Worm (Caenorhabditis elegans) whole organism, early embryonic: ENCODE results near the gene Y62H9A.1.

ENCODE experiments used
- B0310.2 ChIP-seq: sonication (generic microtip); optimal IDR thresholded peaks from 2 replicates; lab custom pipeline; 2016; ENCODE audit warnings: mild to moderate bottlenecking, missing genetic modification characterization, missing compliant biosample characterization
- F13C5.2 ChIP-seq: sonication (generic microtip); optimal IDR thresholded peaks from 2 replicates; lab custom pipeline; 2017; ENCODE audit warnings: mild to moderate bottlenecking, missing genetic modification characterization, inconsistent platforms, missing compliant biosample characterization
- aly-1 ChIP-seq: sonication (generic microtip); optimal IDR thresholded peaks from 2 replicates; lab custom pipeline; 2016; ENCODE audit warnings: missing genetic modification characterization, missing compliant biosample characterization
- ama-1 ChIP-seq: fragments of 150-350 bp; optimal IDR thresholded peaks from 2 replicates; lab custom pipeline; 2014
- ceh-13 ChIP-seq: fragments of 200-800 bp; sonication (Bioruptor generic); optimal IDR thresholded peaks from 2 replicates; lab custom pipeline; 2018; ENCODE audit warnings: mild to moderate bottlenecking, missing genetic modification characterization, missing compliant biosample characterization
- ceh-36 ChIP-seq: sonication (generic microtip); optimal IDR thresholded peaks from 2 replicates; lab custom pipeline; 2016; ENCODE audit warnings: missing genetic modification characterization, inconsistent platforms, missing compliant biosample characterization
- ets-7 ChIP-seq: sonication (generic microtip); optimal IDR thresholded peaks from 2 replicates; lab custom pipeline; 2016; ENCODE audit warnings: missing genotype, missing genetic modification characterization, missing compliant biosample characterization
- flt-1 ChIP-seq: fragments of 200-800 bp; sonication (Bioruptor generic); IDR thresholded peaks from 2 replicates; pipeline ENCODE4 v1.3.6; 2022; ENCODE audit warnings: missing genetic modification characterization, missing compliant biosample characterization
- hmbx-1 ChIP-seq: sonication (generic microtip); optimal IDR thresholded peaks from 2 replicates; lab custom pipeline; 2016; ENCODE audit warnings: mild to moderate bottlenecking, missing genetic modification characterization, missing compliant biosample characterization
- hmg-4 ChIP-seq: fragments of 200-800 bp; sonication (Bioruptor generic); optimal IDR thresholded peaks from 2 replicates; lab custom pipeline; 2018; ENCODE audit warnings: mild to moderate bottlenecking, missing genetic modification characterization, missing compliant biosample characterization
- hnd-1 ChIP-seq: sonication (generic microtip); optimal IDR thresholded peaks from 2 replicates; lab custom pipeline; 2016; ENCODE audit warnings: missing genetic modification characterization, missing compliant biosample characterization
- pes-1 ChIP-seq: fragments of 200-800 bp; sonication (Bioruptor generic); IDR thresholded peaks from 2 replicates; pipeline ENCODE4 v1.3.6; 2022; ENCODE audit warnings: missing genetic modification reagents, missing genetic modification characterization, missing compliant biosample characterization
- scrt-1 ChIP-seq: fragments of 200-800 bp; sonication (Bioruptor generic); IDR thresholded peaks from 2 replicates; pipeline ENCODE4 v1.3.6; 2022; ENCODE audit warnings: missing genetic modification characterization, missing compliant biosample characterization
- sea-1 ChIP-seq: fragments of 200-800 bp; sonication (Bioruptor generic); conservative IDR thresholded peaks from 2 replicates; pipeline ENCODE4 v1.3.6; 2022; ENCODE audit warnings: missing genetic modification characterization, missing compliant biosample characterization
- tbx-11 ChIP-seq: fragments of 200-800 bp; sonication (Bioruptor generic); IDR thresholded peaks from 2 replicates; pipeline ENCODE4 v1.3.6; 2022; ENCODE audit warnings: missing genetic modification characterization, missing compliant biosample characterization
- tbx-37 ChIP-seq: fragments of 200-800 bp; sonication (Bioruptor generic); conservative IDR thresholded peaks from 2 replicates; pipeline ENCODE4 v1.3.6; 2022; ENCODE audit warnings: missing genetic modification reagents, missing genetic modification characterization, missing compliant biosample characterization
- tra-4 ChIP-seq: sonication (generic microtip); optimal IDR thresholded peaks from 2 replicates; lab custom pipeline; 2017; ENCODE audit warnings: missing genetic modification characterization, missing compliant biosample characterization

Gene Y62H9A.1

ce11 chrX:11848618-11849017, 26.7 kb upstream of the Y62H9A.1 start, which contains the start of gene F54F7.9:
F54F7.9 (minus strand) TSS chrX:11848718.
- TF ChIP-seq pes-1 (GFP tag; lab: Robert Waterston, UW) (no peak), hmbx-1 (tag; lab: Kevin White, UChicago) (no peak), hmg-4 (GFP tag; lab: Kevin White, UChicago) (no peak), B0310.2 (tag; lab: Kevin White, UChicago) (no peak), flt-1 (GFP tag; lab: Robert Waterston, UW) (no peak), aly-1 (no peak), ama-1 (no peak), tbx-37 (no peak)

ce11 chrX:11850082-11850481, 25.3 kb upstream of the Y62H9A.1 start, which contains the start of gene F54F7.3:
F54F7.3 (minus strand) TSS chrX:11850182.
- no peak for TF ChIP-seq tbx-37
- no peak for TF ChIP-seq hmg-4 (GFP tag; lab: Kevin White, UChicago)
- no peak for TF ChIP-seq aly-1
- TF ChIP-seq F13C5.2: no peak
- TF ChIP-seq hmbx-1 (tag; lab: Kevin White, UChicago): no peak
- TF ChIP-seq sea-1: no peak
- no peak for TF ChIP-seq tbx-11 (GFP tag; lab: Robert Waterston, UW)
- TF ChIP-seq ceh-13 (GFP tag; lab: Kevin White, UChicago): no peak
- TF ChIP-seq pes-1 (GFP tag; lab: Robert Waterston, UW): no peak
- no peak for TF ChIP-seq ceh-36
- TF ChIP-seq ets-7 (tag; lab: Kevin White, UChicago): no peak
- no peak for TF ChIP-seq flt-1 (GFP tag; lab: Robert Waterston, UW)
- TF ChIP-seq tra-4 (tag; lab: Kevin White, UChicago): no peak
- TF ChIP-seq B0310.2 (tag; lab: Kevin White, UChicago): no peak

ce11 chrX:11850572-11850971, 24.8 kb upstream of the Y62H9A.1 start, which contains the start of gene F54F7.14:
F54F7.14 (plus strand) TSS chrX:11850872.
- TF ChIP-seq pes-1 (GFP tag; lab: Robert Waterston, UW) (no peak), F13C5.2 (no peak), hnd-1 (no peak), sea-1 (no peak), ama-1 (no peak)

- TF ChIP-seq hmg-4 (GFP tag; lab: Kevin White, UChicago) (no peak), pes-1 (GFP tag; lab: Robert Waterston, UW) (no peak), tbx-11 (GFP tag; lab: Robert Waterston, UW) (no peak), hnd-1 (no peak), flt-1 (GFP tag; lab: Robert Waterston, UW) (no peak), B0310.2 (tag; lab: Kevin White, UChicago) (no peak), ets-7 (tag; lab: Kevin White, UChicago) (no peak), tra-4 (tag; lab: Kevin White, UChicago) (no peak), ama-1 (no peak), sea-1 (no peak), ceh-13 (GFP tag; lab: Kevin White, UChicago) (no peak), aly-1 (no peak), scrt-1 (GFP tag; lab: Robert Waterston, UW) (no peak), F13C5.2 (no peak), ceh-36 (no peak), hmbx-1 (tag; lab: Kevin White, UChicago) (no peak), tbx-37 (no peak)
Measured at ce11 chrX:11852494-11852893, 22.8 kb upstream of the Y62H9A.1 start, which contains the start of gene xtr-1. xtr-1 (plus strand) TSS chrX:11852794.

ce11 chrX:11854432-11854831, 20.9 kb upstream of the Y62H9A.1 start:
- TF ChIP-seq hmbx-1 (tag; lab: Kevin White, UChicago): no peak
- TF ChIP-seq hmg-4 (GFP tag; lab: Kevin White, UChicago): no peak
- TF ChIP-seq tbx-11 (GFP tag; lab: Robert Waterston, UW): no peak
- TF ChIP-seq tbx-37: no peak
- TF ChIP-seq scrt-1 (GFP tag; lab: Robert Waterston, UW): no peak
- no peak for TF ChIP-seq ets-7 (tag; lab: Kevin White, UChicago)
- no peak for TF ChIP-seq tra-4 (tag; lab: Kevin White, UChicago)
- no peak for TF ChIP-seq flt-1 (GFP tag; lab: Robert Waterston, UW)
- TF ChIP-seq ceh-36: no peak
- TF ChIP-seq hnd-1: no peak
- TF ChIP-seq ama-1: no peak
- TF ChIP-seq B0310.2 (tag; lab: Kevin White, UChicago): no peak
- no peak for TF ChIP-seq ceh-13 (GFP tag; lab: Kevin White, UChicago)
- TF ChIP-seq F13C5.2: no peak

ce11 chrX:11854903-11855302, 20.4 kb upstream of the Y62H9A.1 start, which contains the start of gene F54F7.8:
F54F7.8 (minus strand) TSS chrX:11855003.
- TF ChIP-seq hmbx-1 (tag; lab: Kevin White, UChicago): no peak
- no peak for TF ChIP-seq scrt-1 (GFP tag; lab: Robert Waterston, UW)
- no peak for TF ChIP-seq flt-1 (GFP tag; lab: Robert Waterston, UW)
- TF ChIP-seq tra-4 (tag; lab: Kevin White, UChicago): no peak
- TF ChIP-seq ceh-13 (GFP tag; lab: Kevin White, UChicago): no peak

ce11 chrX:11856214-11856613, 19.1 kb upstream of the Y62H9A.1 start:
- TF ChIP-seq ets-7 (tag; lab: Kevin White, UChicago): no peak
- no peak for TF ChIP-seq sea-1
- TF ChIP-seq hnd-1: no peak
- TF ChIP-seq pes-1 (GFP tag; lab: Robert Waterston, UW): no peak
- TF ChIP-seq F13C5.2: no peak
- TF ChIP-seq B0310.2 (tag; lab: Kevin White, UChicago): no peak
- TF ChIP-seq scrt-1 (GFP tag; lab: Robert Waterston, UW): no peak
- no peak for TF ChIP-seq ceh-36
- no peak for TF ChIP-seq tbx-37
- no peak for TF ChIP-seq hmbx-1 (tag; lab: Kevin White, UChicago)
- TF ChIP-seq flt-1 (GFP tag; lab: Robert Waterston, UW): no peak
- no peak for TF ChIP-seq aly-1
- no peak for TF ChIP-seq ceh-13 (GFP tag; lab: Kevin White, UChicago)
- TF ChIP-seq hmg-4 (GFP tag; lab: Kevin White, UChicago): no peak
- TF ChIP-seq tbx-11 (GFP tag; lab: Robert Waterston, UW): no peak
- no peak for TF ChIP-seq ama-1
- no peak for TF ChIP-seq tra-4 (tag; lab: Kevin White, UChicago)

ce11 chrX:11857178-11857577, 18.2 kb upstream of the Y62H9A.1 start, which contains the start of gene mes-1:
mes-1 (plus strand) TSS chrX:11857478.
- TF ChIP-seq tra-4 (tag; lab: Kevin White, UChicago) (no peak), pes-1 (GFP tag; lab: Robert Waterston, UW) (no peak), aly-1 (no peak), tbx-37 (no peak), hmbx-1 (tag; lab: Kevin White, UChicago) (no peak), F13C5.2 (no peak), sea-1 (no peak), ceh-36 (no peak), ama-1 (no peak), ets-7 (tag; lab: Kevin White, UChicago) (no peak), flt-1 (GFP tag; lab: Robert Waterston, UW) (no peak), B0310.2 (tag; lab: Kevin White, UChicago) (no peak), scrt-1 (GFP tag; lab: Robert Waterston, UW) (no peak)
